Worm (Caenorhabditis elegans): ENCODE data around the gene ttr-33.

- TF ChIP-seq elt-1 (tag; optimal IDR thresholded peaks at IDR 0.05) (no peak), fkh-10 (GFP tag; optimal IDR thresholded peaks at IDR 0.05) (no peak), nhr-23 (tag; optimal IDR thresholded peaks at IDR 0.05) (no peak), egl-27 (tag; optimal IDR thresholded peaks at IDR 0.05) (no peak), lin-39 (tag; optimal IDR thresholded peaks at IDR 0.05) (no peak), ceh-9 (tag; optimal IDR thresholded peaks at IDR 0.05) (no peak), ztf-11 (tag; optimal IDR thresholded peaks at IDR 0.05) (no peak)
Measured at ce11 chrV:7864663-7865062, 27.0 kb upstream of the ttr-33 start, which contains the start of gene C37C3.11.

Data from whole organism, L3 larva.